Worm (Caenorhabditis elegans) whole organism, L3 larva: ENCODE data around the gene syx-4.

Source experiments
- elt-3 ChIP-seq, 3 experiments: fragments of 150-350 bp in 1 of 3; sonication (generic microtip) in 2 of 3; optimal IDR thresholded peaks; 2 replicates in 2 of 3; 4 replicates in 1 of 3; lab custom pipeline; 2014 to 2017; ENCODE audit warnings: missing biosample characterization in 3 of 3, missing genetic modification characterization in 3 of 3
- lin-39 ChIP-seq: fragments of 150-350 bp; optimal IDR thresholded peaks from 2 replicates; lab custom pipeline; 2018; ENCODE audit warnings: missing biosample characterization, missing genetic modification reagents, missing genetic modification characterization
- nhr-25 ChIP-seq: sonication (generic microtip); optimal IDR thresholded peaks from 2 replicates; lab custom pipeline; 2017; ENCODE audit warnings: missing biosample characterization, missing genetic modification characterization
- nhr-76 ChIP-seq: fragments of 150-350 bp; sonication (generic microtip); optimal IDR thresholded peaks from 5 replicates; lab custom pipeline; 2014; ENCODE audit warnings: missing biosample characterization, missing genetic modification characterization

DNA sequence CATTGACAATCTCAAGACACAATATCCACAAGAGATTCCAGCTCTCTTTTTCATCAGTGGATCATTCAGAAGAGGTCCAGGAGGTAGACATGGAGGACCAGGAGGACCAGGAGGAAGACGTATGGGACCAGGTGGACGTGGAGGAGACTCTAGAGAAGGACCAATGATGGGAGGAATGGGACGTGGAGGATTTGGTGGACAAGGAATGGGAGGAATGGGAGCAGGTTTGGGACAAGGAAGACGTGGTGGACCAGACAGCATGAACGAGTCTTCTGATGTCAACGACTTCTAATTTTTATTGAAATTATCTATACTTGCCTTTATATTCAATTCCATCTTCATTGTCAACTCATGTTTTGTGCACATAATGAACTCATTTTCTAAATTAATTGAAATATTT is 31.0 kb downstream of the syx-4 start:
- TF ChIP-seq elt-3 (tag; optimal IDR thresholded peaks at IDR 0.05; lab: Kevin White, UChicago) (no peak), nhr-25 (tag; lab: Kevin White, UChicago) (no peak), lin-39 (tag; lab: Kevin White, UChicago) (no peak), nhr-76 (tag; lab: Kevin White, UChicago) (no peak)
